Worm (Caenorhabditis elegans): ENCODE measurements around the gene H20J04.9.

- TF ChIP-seq him-1 (tag; optimal IDR thresholded peaks at IDR 0.05) (no peak), dao-5 (tag; optimal IDR thresholded peaks at IDR 0.05) (no peak)
Observed at ce11 chrII:4326420-4326819, 24.6 kb upstream of the H20J04.9 start, which contains the start of gene pfd-2.
